Worm (Caenorhabditis elegans): ENCODE data around the gene nhr-101.

Gene nhr-101

ce11 chrV:11564573-11564972 lies 5.7 kb upstream of the nhr-101 start, which contains the start of gene srx-87:
TSS of gene srx-87 (plus strand) at chrV:11564873.
- TF ChIP-seq cebp-2 (GFP tag; IDR thresholded peaks at IDR 0.05) (no peak), lir-1 (GFP tag; conservative IDR thresholded peaks at IDR 0.05) (no peak), nfya-1 (tag; optimal IDR thresholded peaks at IDR 0.05; ENCODE audit: borderline replicate concordance, insufficient read depth) (no peak), sptf-2 (GFP tag; optimal IDR thresholded peaks at IDR 0.05) (no peak), madf-8 (GFP tag; conservative IDR thresholded peaks at IDR 0.05) (no peak)

ce11 chrV:11572803-11573490 lies 2.7 kb downstream of the nhr-101 start, which contains the start of the genes H12C20.7 and nhr-68:
TSS of gene H12C20.7 (minus strand) at chrV:11572990.
TSS of gene nhr-68 (plus strand) at chrV:11573440.
- TF ChIP-seq B0019.2 (GFP tag; conservative IDR thresholded peaks at IDR 0.05) (no peak), lin-26 (GFP tag; IDR thresholded peaks at IDR 0.05) (peak; percentile 51; the same call in 1 of the 2 replicates), sptf-2 (GFP tag; optimal IDR thresholded peaks at IDR 0.05) (no peak), aptf-3 (GFP tag; IDR thresholded peaks at IDR 0.05) (no peak), madf-10 (tag; optimal IDR thresholded peaks at IDR 0.05) (peak; percentile 85), F33H1.4 (GFP tag; IDR thresholded peaks at IDR 0.05) (no peak), B0336.3 (GFP tag; IDR thresholded peaks at IDR 0.05) (peak; percentile 83; the same call in 1 of the 2 replicates), F57A8.1 (GFP tag; optimal IDR thresholded peaks at IDR 0.05) (no peak), ceh-40 (GFP tag; IDR thresholded peaks at IDR 0.05) (no peak), ceh-58 (GFP tag; IDR thresholded peaks at IDR 0.05) (no peak), rpc-1 (optimal IDR thresholded peaks at IDR 0.05) (no peak), rpc-1 (tag; optimal IDR thresholded peaks at IDR 0.05) (no peak), B0035.1 (tag; optimal IDR thresholded peaks at IDR 0.05) (peak; percentile 29), C06A6.2 (GFP tag; conservative IDR thresholded peaks at IDR 0.05) (peak; percentile 90), egrh-3 (GFP tag; IDR thresholded peaks at IDR 0.05) (no peak), snpc-1.1 (tag; optimal IDR thresholded peaks at IDR 0.05; ENCODE audit: insufficient read depth) (no peak), snpc-4 (GFP tag; optimal IDR thresholded peaks at IDR 0.05) (no peak), snpc-4 (tag; optimal IDR thresholded peaks at IDR 0.05) (peak in 2 of 4 experiments; percentile 63 to 69), nhr-120 (GFP tag; IDR thresholded peaks at IDR 0.05) (no peak), atf-7 (tag; optimal IDR thresholded peaks at IDR 0.05) (peak; percentile 95), mxl-1 (tag; optimal IDR thresholded peaks at IDR 0.05) (no peak), pbrm-1 (GFP tag; IDR thresholded peaks at IDR 0.05) (peak; percentile 72; the same call in 1 of the 2 replicates), repo-1 (tag; optimal IDR thresholded peaks at IDR 0.05) (peak; percentile 90), akir-1 (GFP tag; optimal IDR thresholded peaks at IDR 0.05) (peak; percentile 42), aptf-2 (GFP tag; conservative IDR thresholded peaks at IDR 0.05) (no peak), ccch-3 (GFP tag; optimal IDR thresholded peaks at IDR 0.05) (no peak), rcor-1 (GFP tag; IDR thresholded peaks at IDR 0.05) (0 out of 2 replicates have a peak, but pooled peaks have one; percentile 16), ztf-25 (GFP tag; IDR thresholded peaks at IDR 0.05) (no peak), ceh-91 (GFP tag; IDR thresholded peaks at IDR 0.05) (no peak), ZK185.1 (tag; optimal IDR thresholded peaks at IDR 0.05; ENCODE audit: poor library complexity, severe bottlenecking) (peak; percentile 84), dox-1 (GFP tag; IDR thresholded peaks at IDR 0.05) (no peak), Y67H2A.10 (GFP tag; conservative IDR thresholded peaks at IDR 0.05) (no peak), ztf-26 (tag; optimal IDR thresholded peaks at IDR 0.05) (peak; percentile 97), madf-3 (GFP tag; IDR thresholded peaks at IDR 0.05) (no peak), dpl-1 (GFP tag; optimal IDR thresholded peaks at IDR 0.05) (no peak), madf-8 (GFP tag; conservative IDR thresholded peaks at IDR 0.05) (no peak), attf-3 (GFP tag; conservative IDR thresholded peaks at IDR 0.05) (no peak), unc-130 (GFP tag; optimal IDR thresholded peaks at IDR 0.05) (no peak), bed-2 (GFP tag; IDR thresholded peaks at IDR 0.05) (no peak), nfya-2 (GFP tag; IDR thresholded peaks at IDR 0.05) (no peak), attf-6 (GFP tag; IDR thresholded peaks at IDR 0.05) (no peak), T26A5.8 (tag; optimal IDR thresholded peaks at IDR 0.05) (no peak), hlh-26 (GFP tag; conservative IDR thresholded peaks at IDR 0.05) (no peak), athp-1 (tag; optimal IDR thresholded peaks at IDR 0.05) (peak; percentile 37)

Measured in whole organism, young adult.